Fruit fly (Drosophila melanogaster) whole organism, pupa: Measurements from ENCODE around the gene CG1354.
A peak's percentile ranks its signal among the peaks of the same experiment; 100 is the strongest.

ENCODE experiments used
- CG10348 ChIP-seq: fragments of 200-800 bp; sonication (Bioruptor generic); IDR thresholded peaks from 2 replicates; pipeline ENCODE4 v1.3.6; 2022; ENCODE audit warnings: missing biosample characterization, missing genetic modification characterization
- CG12605 ChIP-seq: fragments of 200-800 bp; sonication (Bioruptor generic); IDR thresholded peaks from 2 replicates; pipeline ENCODE4 v1.3.6; 2022; ENCODE audit warnings: missing biosample characterization, missing genetic modification characterization
- CG13204 ChIP-seq: fragments of 200-800 bp; sonication (Bioruptor generic); optimal IDR thresholded peaks from 2 replicates; lab custom pipeline; 2018; ENCODE audit warnings: missing biosample characterization, mild to moderate bottlenecking, missing genetic modification characterization, moderate library complexity
- CG14655 ChIP-seq: fragments of 200-800 bp; sonication (Bioruptor generic); optimal IDR thresholded peaks from 3 replicates; lab custom pipeline; 2017; ENCODE audit warnings: mild to moderate bottlenecking, missing biosample characterization, missing genetic modification reagents, missing genetic modification characterization
- CG15710 ChIP-seq: fragments of 200-800 bp; sonication (Bioruptor generic); optimal IDR thresholded peaks from 2 replicates; lab custom pipeline; 2018; ENCODE audit warnings: missing biosample characterization, mild to moderate bottlenecking, missing genetic modification characterization, moderate library complexity
- CG17806 ChIP-seq: fragments of 200-800 bp; sonication (Bioruptor generic); optimal IDR thresholded peaks from 2 replicates; lab custom pipeline; 2018; ENCODE audit warnings: missing biosample characterization, mild to moderate bottlenecking, missing genetic modification characterization, moderate library complexity
- CG32121 ChIP-seq: fragments of 200-800 bp; sonication (Bioruptor generic); IDR thresholded peaks from 2 replicates; pipeline ENCODE4 v1.3.6; 2022; ENCODE audit warnings: missing biosample characterization, missing genetic modification characterization
- CG34367 ChIP-seq: fragments of 200-800 bp; sonication (Bioruptor generic); optimal IDR thresholded peaks from 2 replicates; lab custom pipeline; 2018; ENCODE audit warnings: missing biosample characterization, mild to moderate bottlenecking, missing genetic modification characterization
- CG4496 ChIP-seq: fragments of 200-800 bp; sonication (Bioruptor generic); IDR thresholded peaks from 3 replicates; pipeline ENCODE4 v1.3.6; 2022; ENCODE audit warnings: missing biosample characterization, missing genetic modification characterization
- CG8159 ChIP-seq: fragments of 200-800 bp; sonication (Bioruptor generic); optimal IDR thresholded peaks from 3 replicates; lab custom pipeline; 2018; ENCODE audit warnings: missing biosample characterization, mild to moderate bottlenecking, missing genetic modification characterization, moderate library complexity
- CG8301 ChIP-seq: fragments of 200-800 bp; sonication (Bioruptor generic); optimal IDR thresholded peaks from 2 replicates; lab custom pipeline; 2018; ENCODE audit warnings: missing biosample characterization, mild to moderate bottlenecking, missing genetic modification characterization
- CG9948 ChIP-seq: fragments of 200-800 bp; sonication (Bioruptor generic); optimal IDR thresholded peaks from 2 replicates; lab custom pipeline; 2018; ENCODE audit warnings: missing biosample characterization, mild to moderate bottlenecking, missing genetic modification characterization, moderate library complexity
- D1 ChIP-seq: fragments of 200-800 bp; sonication (Bioruptor generic); optimal IDR thresholded peaks from 2 replicates; lab custom pipeline; 2018; ENCODE audit warnings: missing biosample characterization, mild to moderate bottlenecking, missing genetic modification characterization, moderate library complexity
- EcR ChIP-seq: fragments of 200-800 bp; sonication (Bioruptor generic); optimal IDR thresholded peaks from 3 replicates; lab custom pipeline; 2019; ENCODE audit warnings: missing biosample characterization, missing genetic modification characterization, mild to moderate bottlenecking, moderate library complexity, missing genetic modification reagents
- Ets98B ChIP-seq: fragments of 200-800 bp; sonication (Bioruptor generic); IDR thresholded peaks from 2 replicates; pipeline ENCODE4 v1.3.6; 2022; ENCODE audit warnings: missing biosample characterization, missing genetic modification characterization
- Pif1A ChIP-seq: fragments of 200-800 bp; sonication (Bioruptor generic); optimal IDR thresholded peaks from 3 replicates; lab custom pipeline; 2016; ENCODE audit warnings: missing biosample characterization, missing genetic modification characterization
- Pif1B ChIP-seq: fragments of 200-800 bp; sonication (Bioruptor generic); optimal IDR thresholded peaks from 3 replicates; lab custom pipeline; 2016; ENCODE audit warnings: missing biosample characterization, missing genetic modification characterization
- Snoo ChIP-seq: fragments of 200-800 bp; sonication (Bioruptor generic); optimal IDR thresholded peaks from 3 replicates; lab custom pipeline; 2017; ENCODE audit warnings: missing biosample characterization, mild to moderate bottlenecking, missing genetic modification characterization, inconsistent platforms
- fd96Ca ChIP-seq: fragments of 200-800 bp; sonication (Bioruptor generic); IDR thresholded peaks from 3 replicates; pipeline ENCODE4 v1.3.6; 2022; ENCODE audit warnings: missing biosample characterization, missing genetic modification characterization
- gl ChIP-seq: fragments of 200-800 bp; sonication (Bioruptor generic); optimal IDR thresholded peaks from 2 replicates; lab custom pipeline; 2018; ENCODE audit warnings: missing biosample characterization, mild to moderate bottlenecking, missing genetic modification characterization
- rn ChIP-seq: fragments of 200-800 bp; sonication (Bioruptor generic); IDR thresholded peaks from 2 replicates; pipeline ENCODE4 v1.3.6; 2022; ENCODE audit warnings: missing biosample characterization, missing genetic modification characterization

CG1354 gene

dm6 chrX:9740269-9740668 is 38.3 kb upstream of the CG1354 start:
- TF ChIP-seq CG9948 (tag; lab: Kevin White, UChicago): no peak
- no peak for TF ChIP-seq Pif1B (GFP tag; lab: Kevin White, UChicago)
- TF ChIP-seq Ets98B (GFP tag; lab: Robert Waterston, UW): no peak
- TF ChIP-seq CG14655 (GFP tag; lab: Kevin White, UChicago): no peak
- TF ChIP-seq gl (tag; lab: Kevin White, UChicago): no peak
- TF ChIP-seq CG8159 (tag; lab: Kevin White, UChicago): no peak
- TF ChIP-seq CG17806: no peak
- no peak for TF ChIP-seq CG32121
- TF ChIP-seq EcR: no peak
- no peak for TF ChIP-seq CG15710 (tag; lab: Kevin White, UChicago)
- no peak for TF ChIP-seq fd96Ca
- TF ChIP-seq CG12605 (GFP tag; lab: Robert Waterston, UW): no peak
- no peak for TF ChIP-seq CG4496 (GFP tag; lab: Robert Waterston, UW)
- no peak for TF ChIP-seq CG34367 (tag; lab: Kevin White, UChicago)
- no peak for TF ChIP-seq CG10348 (GFP tag; lab: Robert Waterston, UW)
- no peak for TF ChIP-seq CG13204
- no peak for TF ChIP-seq Snoo (tag; lab: Kevin White, UChicago)
- no peak for TF ChIP-seq CG8301

dm6 chrX:9742084-9742483 is 36.5 kb upstream of the CG1354 start:
- TF ChIP-seq CG8301 (no peak), CG13204 (no peak), CG8159 (tag; lab: Kevin White, UChicago) (peak; percentile 9), Ets98B (GFP tag; lab: Robert Waterston, UW) (no peak), CG9948 (tag; lab: Kevin White, UChicago) (no peak), CG34367 (tag; lab: Kevin White, UChicago) (no peak), EcR (no peak), Pif1A (GFP tag; lab: Kevin White, UChicago) (no peak), CG14655 (GFP tag; lab: Kevin White, UChicago) (peak; percentile 11), gl (tag; lab: Kevin White, UChicago) (no peak), rn (GFP tag; lab: Robert Waterston, UW) (no peak), Pif1B (GFP tag; lab: Kevin White, UChicago) (no peak)

dm6 chrX:9744034-9744673 is 34.4 kb upstream of the CG1354 start:
- no peak for TF ChIP-seq gl (tag; lab: Kevin White, UChicago)
- no peak for TF ChIP-seq CG10348 (GFP tag; lab: Robert Waterston, UW)
- no peak for TF ChIP-seq Snoo (tag; lab: Kevin White, UChicago)
- no peak for TF ChIP-seq CG8159 (tag; lab: Kevin White, UChicago)
- TF ChIP-seq EcR: no peak
- no peak for TF ChIP-seq CG8301
- TF ChIP-seq CG4496 (GFP tag; lab: Robert Waterston, UW): no peak
- TF ChIP-seq CG17806: no peak
- TF ChIP-seq CG32121: no peak

DNA sequence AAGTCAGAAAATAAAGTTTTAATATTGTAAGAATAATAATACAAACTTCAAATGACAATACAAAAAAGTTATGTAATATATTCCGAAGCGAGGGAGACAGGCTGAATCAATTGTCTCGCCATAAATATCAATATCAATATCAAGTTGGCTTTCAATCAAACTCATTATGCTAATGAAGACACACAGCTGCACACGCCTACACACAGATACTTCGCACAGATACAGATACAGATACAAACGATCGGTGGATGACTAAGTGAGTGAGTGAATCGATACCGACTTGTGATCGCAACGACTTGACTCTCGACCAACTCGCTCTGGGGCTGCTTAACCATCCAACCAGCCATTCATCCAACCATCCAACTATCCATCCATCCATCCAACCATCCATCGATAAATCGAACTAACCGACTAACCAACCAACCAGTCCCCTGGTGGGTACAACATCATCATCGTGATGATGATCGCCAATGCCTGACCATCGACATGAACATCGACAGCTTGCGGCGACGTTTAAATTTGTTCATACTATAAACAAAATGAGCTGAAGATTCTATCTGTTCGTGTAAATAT is 33.8 kb upstream of the CG1354 start:
- TF ChIP-seq D1 (tag; lab: Kevin White, UChicago): no peak
- no peak for TF ChIP-seq CG8159 (tag; lab: Kevin White, UChicago)
- no peak for TF ChIP-seq CG17806
- TF ChIP-seq CG13204: no peak
- no peak for TF ChIP-seq CG34367 (tag; lab: Kevin White, UChicago)
- no peak for TF ChIP-seq CG12605 (GFP tag; lab: Robert Waterston, UW)
- no peak for TF ChIP-seq EcR
- TF ChIP-seq CG4496 (GFP tag; lab: Robert Waterston, UW): no peak
- no peak for TF ChIP-seq CG8301
- no peak for TF ChIP-seq CG15710 (tag; lab: Kevin White, UChicago)
- TF ChIP-seq CG32121: no peak
- TF ChIP-seq rn (GFP tag; lab: Robert Waterston, UW): no peak
- no peak for TF ChIP-seq Ets98B (GFP tag; lab: Robert Waterston, UW)
- TF ChIP-seq CG9948 (tag; lab: Kevin White, UChicago): no peak
- TF ChIP-seq CG14655 (GFP tag; lab: Kevin White, UChicago): no peak

DNA sequence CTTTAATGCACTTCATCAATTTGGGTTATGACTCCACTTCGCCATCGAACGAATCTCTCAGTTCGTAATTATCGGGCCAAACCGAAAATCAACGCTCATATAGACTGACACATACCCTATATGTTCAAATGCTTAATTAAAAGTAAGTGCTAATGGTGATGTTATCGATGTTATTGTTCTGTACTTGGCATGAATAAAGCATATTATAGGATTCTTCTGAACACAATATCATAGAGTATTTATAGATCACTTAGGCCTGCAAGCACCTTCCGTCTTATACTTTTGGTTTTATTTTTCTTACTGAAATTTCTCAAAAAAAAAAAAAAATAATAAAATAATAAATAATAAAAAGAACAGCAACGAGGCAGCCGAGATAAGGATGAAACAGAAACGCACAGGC is 31.0 kb upstream of the CG1354 start:
- TF ChIP-seq CG8159 (tag; lab: Kevin White, UChicago): peak; percentile 21
- no peak for TF ChIP-seq EcR
- no peak for TF ChIP-seq CG13204
- TF ChIP-seq fd96Ca: no peak
- TF ChIP-seq Snoo (tag; lab: Kevin White, UChicago): peak; percentile 8
- TF ChIP-seq CG8301: no peak

dm6 chrX:9749279-9749678 is 29.3 kb upstream of the CG1354 start:
- TF ChIP-seq Pif1A (GFP tag; lab: Kevin White, UChicago): no peak
- no peak for TF ChIP-seq Ets98B (GFP tag; lab: Robert Waterston, UW)
- no peak for TF ChIP-seq Snoo (tag; lab: Kevin White, UChicago)
- no peak for TF ChIP-seq CG8301
- TF ChIP-seq EcR: no peak
- no peak for TF ChIP-seq CG10348 (GFP tag; lab: Robert Waterston, UW)
- no peak for TF ChIP-seq CG14655 (GFP tag; lab: Kevin White, UChicago)
- no peak for TF ChIP-seq fd96Ca
- no peak for TF ChIP-seq CG15710 (tag; lab: Kevin White, UChicago)
- TF ChIP-seq D1 (tag; lab: Kevin White, UChicago): no peak
- TF ChIP-seq Pif1B (GFP tag; lab: Kevin White, UChicago): no peak
- TF ChIP-seq CG4496 (GFP tag; lab: Robert Waterston, UW): no peak
- no peak for TF ChIP-seq CG13204
